Fruit fly (Drosophila melanogaster): ENCODE data around the gene Ype.

dm6 chrX:13375489-13375997 lies 11.7 kb downstream of the Ype start:
- TF ChIP-seq btn (GFP tag; optimal IDR thresholded peaks at IDR 0.05) (no peak), nom (GFP tag; optimal IDR thresholded peaks at IDR 0.05) (no peak), CG7271 (tag; optimal IDR thresholded peaks at IDR 0.05) (no peak), ind (GFP tag; optimal IDR thresholded peaks at IDR 0.05) (no peak), CG11560 (tag; IDR thresholded peaks at IDR 0.05) (no peak), Dll (GFP tag; IDR thresholded peaks at IDR 0.05; ENCODE audit: partially characterized antibody) (no peak), Lhr (GFP tag; optimal IDR thresholded peaks at IDR 0.05) (no peak), Taf1 (GFP tag; IDR thresholded peaks at IDR 0.05) (no peak), CG10431 (GFP tag; optimal IDR thresholded peaks at IDR 0.05) (no peak), corto (GFP tag; optimal IDR thresholded peaks at IDR 0.05) (no peak), Hr78 (GFP tag; optimal IDR thresholded peaks at IDR 0.05) (no peak)
